Fruit fly (Drosophila melanogaster): ENCODE results near the gene dsx-c73A.

The dsx-c73A gene

dm6 chr3L:16451887-16452751 lies at the start of gene dsx-c73A:
TSS of gene dsx-c73A (minus strand) at chr3L:16451958.
- TF ChIP-seq ttk (optimal IDR thresholded peaks at IDR 0.05) (no peak), h (optimal IDR thresholded peaks at IDR 0.05) (no peak), Sin3A (optimal IDR thresholded peaks at IDR 0.05) (no peak), Myc (optimal IDR thresholded peaks at IDR 0.05) (no peak), insv (optimal IDR thresholded peaks at IDR 0.05) (no peak), psq (optimal IDR thresholded peaks at IDR 0.05) (no peak)

- TF ChIP-seq insv (optimal IDR thresholded peaks at IDR 0.05) (no peak), h (optimal IDR thresholded peaks at IDR 0.05) (no peak), Myc (optimal IDR thresholded peaks at IDR 0.05) (no peak), ttk (optimal IDR thresholded peaks at IDR 0.05) (no peak), Sin3A (optimal IDR thresholded peaks at IDR 0.05) (no peak), psq (optimal IDR thresholded peaks at IDR 0.05) (no peak)
Observed at dm6 chr3L:16497198-16497701, 45.5 kb upstream of the dsx-c73A start, which contains the start of gene st. TSS of gene st (plus strand) at chr3L:16497651.

DNA sequence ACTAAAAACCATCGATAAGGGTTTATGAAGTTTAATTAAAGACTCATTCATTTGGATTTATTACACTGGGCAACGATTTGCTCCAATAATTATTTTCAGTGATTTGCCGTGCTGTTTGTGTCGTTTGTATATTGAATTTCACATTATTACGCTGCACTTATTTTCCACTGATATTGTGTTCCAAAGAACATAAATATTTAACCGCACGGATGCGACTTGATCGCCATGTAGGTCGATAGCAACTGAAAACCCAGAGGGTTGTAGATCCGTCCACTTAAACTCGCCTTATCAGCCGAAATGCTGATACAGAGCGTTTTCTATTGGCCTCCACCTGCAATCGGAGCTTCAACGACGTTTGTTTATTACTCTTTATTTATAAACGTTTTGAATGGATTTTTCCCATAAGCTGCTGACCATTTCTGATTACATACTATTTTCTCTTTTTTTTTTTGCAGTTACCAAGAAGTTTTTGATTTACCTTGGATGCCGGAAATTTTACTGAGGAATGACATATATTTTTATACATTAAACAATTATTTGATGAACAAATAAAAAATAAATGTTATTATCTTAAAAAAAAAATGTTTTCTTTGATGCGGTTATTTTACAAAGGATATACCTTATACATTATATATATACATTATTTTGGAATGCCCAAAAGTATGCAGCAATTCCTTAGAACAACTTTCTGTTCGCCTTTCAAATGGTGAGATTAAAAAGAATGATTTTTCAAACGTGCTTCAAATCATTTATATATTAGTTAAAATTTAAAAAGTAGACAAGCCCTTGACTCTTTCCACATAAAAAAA lies 44.4 kb upstream of the dsx-c73A start, which contains the start of gene CG42514:
Gene CG42514, minus strand, starts transcription at position 248 of the 809 bp plus-strand sequence.
- TF ChIP-seq psq (optimal IDR thresholded peaks at IDR 0.05) = no peak
- no peak for TF ChIP-seq h (optimal IDR thresholded peaks at IDR 0.05)

DNA sequence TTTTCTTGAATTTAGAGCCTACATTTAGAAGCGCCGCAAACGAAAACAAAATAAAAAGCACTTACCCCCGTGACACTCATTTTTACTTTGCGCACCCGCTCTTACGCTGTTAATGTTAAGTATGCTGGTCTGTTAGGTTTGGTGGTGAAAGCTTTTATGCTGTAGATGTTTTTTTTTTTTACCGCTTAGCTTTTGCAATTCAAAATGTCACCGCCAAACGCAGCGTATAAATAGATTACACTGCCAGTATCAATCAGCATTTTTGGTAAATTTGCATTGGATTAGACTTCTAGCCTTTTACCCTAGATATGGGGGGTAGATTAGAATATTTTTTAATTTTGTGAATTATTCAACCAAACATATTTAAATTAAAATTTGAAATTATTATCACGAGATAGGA lies 43.5 kb upstream of the dsx-c73A start:
- TF ChIP-seq h (optimal IDR thresholded peaks at IDR 0.05) (no peak), insv (optimal IDR thresholded peaks at IDR 0.05) (no peak), Sin3A (optimal IDR thresholded peaks at IDR 0.05) (no peak), ttk (optimal IDR thresholded peaks at IDR 0.05) (no peak), psq (optimal IDR thresholded peaks at IDR 0.05) (no peak), Myc (optimal IDR thresholded peaks at IDR 0.05) (no peak)

DNA sequence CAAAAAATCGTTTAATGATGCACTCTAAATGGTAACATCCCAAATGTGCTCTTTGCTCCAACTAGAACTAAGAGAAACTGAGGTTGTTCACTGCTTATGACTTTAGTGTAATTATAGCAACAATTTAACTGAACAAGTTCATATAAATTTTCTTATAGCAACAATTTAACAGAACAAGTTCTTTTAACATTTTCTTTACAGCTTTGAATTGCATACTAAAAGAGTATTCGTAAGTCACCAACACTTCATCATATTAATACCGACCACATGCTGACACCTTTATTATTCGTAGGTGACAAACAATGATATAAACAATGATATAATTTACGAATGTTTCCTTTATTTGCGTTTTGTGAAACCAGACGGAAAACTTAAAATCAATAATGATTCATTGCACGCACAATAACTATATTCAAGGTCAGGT lies 42.9 kb upstream of the dsx-c73A start:
- no peak for TF ChIP-seq h (optimal IDR thresholded peaks at IDR 0.05)
- TF ChIP-seq insv (optimal IDR thresholded peaks at IDR 0.05) = no peak
- no peak for TF ChIP-seq Myc (optimal IDR thresholded peaks at IDR 0.05)
- no peak for TF ChIP-seq psq (optimal IDR thresholded peaks at IDR 0.05)
- no peak for TF ChIP-seq ttk (optimal IDR thresholded peaks at IDR 0.05)
- no peak for TF ChIP-seq Sin3A (optimal IDR thresholded peaks at IDR 0.05)

- no peak for TF ChIP-seq Myc (optimal IDR thresholded peaks at IDR 0.05)
- no peak for TF ChIP-seq insv (optimal IDR thresholded peaks at IDR 0.05)
- no peak for TF ChIP-seq Sin3A (optimal IDR thresholded peaks at IDR 0.05)
- TF ChIP-seq h (optimal IDR thresholded peaks at IDR 0.05) = no peak
- no peak for TF ChIP-seq ttk (optimal IDR thresholded peaks at IDR 0.05)
- no peak for TF ChIP-seq psq (optimal IDR thresholded peaks at IDR 0.05)
Observed at dm6 chr3L:16493717-16494116, 42.0 kb upstream of the dsx-c73A start.

DNA sequence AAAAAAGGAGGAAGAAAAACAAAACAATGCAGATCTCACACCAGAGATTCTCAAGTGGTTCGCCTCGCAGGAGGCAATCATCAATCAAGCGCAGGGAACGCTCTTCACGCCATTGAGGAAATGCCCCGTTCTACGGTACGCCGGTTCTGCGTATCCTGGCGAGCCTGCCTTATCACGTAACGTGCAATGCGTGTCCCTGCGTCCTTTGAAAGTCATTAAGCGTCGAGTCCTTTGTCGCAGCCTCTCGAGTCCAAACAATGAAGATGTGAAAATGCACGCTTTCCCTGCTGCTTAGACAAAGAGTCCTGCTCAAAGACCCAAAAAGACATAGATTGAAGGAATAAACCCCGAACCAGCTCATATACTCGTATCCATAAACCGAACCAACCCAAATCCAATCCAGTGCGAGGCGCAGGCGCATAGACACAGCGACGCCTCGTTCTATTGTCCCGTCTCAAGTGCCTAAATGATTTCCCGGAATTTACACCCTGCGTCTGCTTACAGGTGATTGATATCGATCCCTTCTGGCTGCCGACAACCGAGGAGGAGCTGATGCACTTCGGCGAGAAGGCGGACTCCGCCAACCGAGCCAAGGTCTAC lies 39.3 kb upstream of the dsx-c73A start:
- TF ChIP-seq Myc (optimal IDR thresholded peaks at IDR 0.05) = no peak

dm6 chr3L:16490583-16490880 lies 38.8 kb upstream of the dsx-c73A start:
- TF ChIP-seq h (optimal IDR thresholded peaks at IDR 0.05) (no peak), insv (optimal IDR thresholded peaks at IDR 0.05) (no peak), psq (optimal IDR thresholded peaks at IDR 0.05) (no peak)

- TF ChIP-seq insv (optimal IDR thresholded peaks at IDR 0.05) (no peak), h (optimal IDR thresholded peaks at IDR 0.05) (no peak), ttk (optimal IDR thresholded peaks at IDR 0.05) (no peak), Sin3A (optimal IDR thresholded peaks at IDR 0.05) (no peak), Myc (optimal IDR thresholded peaks at IDR 0.05) (no peak), psq (optimal IDR thresholded peaks at IDR 0.05) (no peak)
Observed at dm6 chr3L:16489822-16490582, 38.2 kb upstream of the dsx-c73A start.

DNA sequence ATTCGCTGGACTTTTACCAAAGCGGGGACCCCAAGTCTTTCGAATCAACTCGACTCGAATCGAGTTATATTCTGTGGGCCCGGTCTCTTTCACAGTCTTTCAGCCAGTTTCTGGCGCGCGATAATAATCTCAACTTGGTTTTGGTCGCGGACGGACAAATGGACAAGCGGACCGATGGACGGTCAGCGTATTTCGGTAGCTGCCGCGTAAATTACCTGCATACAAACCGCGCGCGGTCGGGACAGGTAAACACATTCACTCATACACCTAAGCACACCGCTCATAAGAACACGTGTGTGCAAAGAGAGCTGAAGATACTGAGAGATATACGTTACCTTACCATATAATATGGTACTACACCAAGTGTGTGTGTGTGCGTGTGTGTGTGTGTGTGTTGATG lies 37.5 kb upstream of the dsx-c73A start:
- TF ChIP-seq Sin3A (optimal IDR thresholded peaks at IDR 0.05) (no peak), insv (optimal IDR thresholded peaks at IDR 0.05) (no peak), psq (optimal IDR thresholded peaks at IDR 0.05) (no peak), ttk (optimal IDR thresholded peaks at IDR 0.05) (no peak), Myc (optimal IDR thresholded peaks at IDR 0.05) (no peak), h (optimal IDR thresholded peaks at IDR 0.05) (no peak)

- TF ChIP-seq ttk (optimal IDR thresholded peaks at IDR 0.05) (no peak), Sin3A (optimal IDR thresholded peaks at IDR 0.05) (no peak), h (optimal IDR thresholded peaks at IDR 0.05) (no peak), insv (optimal IDR thresholded peaks at IDR 0.05) (no peak), psq (optimal IDR thresholded peaks at IDR 0.05) (no peak), Myc (optimal IDR thresholded peaks at IDR 0.05) (no peak)
Observed at dm6 chr3L:16488483-16489258, 36.9 kb upstream of the dsx-c73A start.
